Worm (Caenorhabditis elegans) whole organism, L4 larva: ENCODE measurements around the gene fipr-15.

Experiments
- hlh-30 ChIP-seq: sonication (generic microtip); optimal IDR thresholded peaks from 2 replicates; lab custom pipeline; 2017; ENCODE audit warnings: antibody characterized with exemption, mild to moderate bottlenecking, missing genetic modification characterization, missing compliant biosample characterization; ENCODE audit not compliant: insufficient read depth
- ztf-7 ChIP-seq: fragments of 150-350 bp; optimal IDR thresholded peaks from 2 replicates; lab custom pipeline; 2014; ENCODE audit warnings: missing biosample characterization, missing genetic modification characterization

Gene fipr-15

DNA sequence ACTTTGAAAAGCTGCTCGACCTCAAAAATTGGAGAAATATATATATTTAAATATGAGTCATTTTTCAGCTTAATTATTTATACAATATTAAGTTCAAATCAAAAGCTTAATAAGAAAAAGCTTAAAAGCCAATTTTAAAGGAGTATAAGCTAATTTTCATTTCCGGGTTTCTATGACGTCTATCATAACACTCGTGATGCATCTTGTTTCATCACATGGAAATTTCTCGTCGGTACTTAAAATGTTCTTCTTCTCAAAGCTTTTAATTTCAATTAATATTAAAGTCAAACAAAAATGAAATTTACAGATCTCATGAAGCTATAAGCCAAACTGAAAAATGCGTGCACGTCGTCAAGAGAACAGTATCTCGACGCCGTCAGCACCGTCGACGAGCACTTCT is 39.4 kb downstream of the fipr-15 start, which contains the start of gene rbr-2:
rbr-2 (plus strand) TSS at position 301 of the 400 bp plus-strand sequence.
- TF ChIP-seq hlh-30: peak; percentile 7
- no peak for TF ChIP-seq ztf-7 (tag; lab: Kevin White, UChicago)
